Worm (Caenorhabditis elegans): ENCODE results near the gene rps-1.

ce11 chrIII:4487271-4487670 is 11.6 kb downstream of the rps-1 start:
- TF ChIP-seq ceh-16 (tag; optimal IDR thresholded peaks at IDR 0.05), result no peak
- no peak for TF ChIP-seq zag-1 (tag; optimal IDR thresholded peaks at IDR 0.05)
- TF ChIP-seq ZK546.5 (tag; optimal IDR thresholded peaks at IDR 0.05), result no peak
- TF ChIP-seq nhr-12 (tag; optimal IDR thresholded peaks at IDR 0.05), result no peak
- TF ChIP-seq mab-5 (tag; optimal IDR thresholded peaks at IDR 0.05), result no peak
- no peak for TF ChIP-seq lin-39 (tag; optimal IDR thresholded peaks at IDR 0.05)
- no peak for TF ChIP-seq ceh-82 (tag; optimal IDR thresholded peaks at IDR 0.05)
- no peak for TF ChIP-seq lin-13 (GFP tag; optimal IDR thresholded peaks at IDR 0.05)
- TF ChIP-seq elt-3 (tag; optimal IDR thresholded peaks at IDR 0.05), result no peak
- TF ChIP-seq aly-2 (tag; optimal IDR thresholded peaks at IDR 0.05), result no peak
- no peak for TF ChIP-seq blmp-1 (tag; optimal IDR thresholded peaks at IDR 0.05; ENCODE audit: insufficient read depth)
